Worm (Caenorhabditis elegans): ENCODE data around the gene T01G5.6.

DNA sequence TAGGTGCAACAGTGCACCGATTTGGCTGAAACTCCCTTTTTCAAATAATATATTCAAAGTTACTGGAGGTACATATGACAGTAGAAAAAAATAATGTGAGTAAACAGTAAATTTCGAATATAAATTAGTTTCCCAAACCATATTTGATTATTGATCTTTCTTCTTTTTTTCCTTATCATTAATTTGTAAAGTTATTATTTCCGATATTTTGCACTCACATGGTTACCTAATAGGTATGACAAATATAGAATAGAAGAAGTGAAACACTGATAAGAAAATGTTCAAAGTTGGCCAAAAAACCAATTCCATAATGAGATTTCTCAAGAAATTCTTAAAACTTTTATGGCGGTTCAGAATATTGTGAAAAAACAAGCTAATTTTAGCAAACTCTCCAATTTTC, 25.9 kb upstream of the T01G5.6 start:
- TF ChIP-seq aly-2 (tag; optimal IDR thresholded peaks at IDR 0.05) (no peak), nhr-12 (tag; optimal IDR thresholded peaks at IDR 0.05) (no peak), pqm-1 (tag; optimal IDR thresholded peaks at IDR 0.05) (no peak), unc-62 (GFP tag; optimal IDR thresholded peaks at IDR 0.05) (no peak), ama-1 (optimal IDR thresholded peaks at IDR 0.05) (no peak), nhr-77 (tag; optimal IDR thresholded peaks at IDR 0.05) (no peak), tbx-2 (tag; optimal IDR thresholded peaks at IDR 0.05) (no peak), sox-4 (tag; optimal IDR thresholded peaks at IDR 0.05) (no peak), alr-1 (tag; optimal IDR thresholded peaks at IDR 0.05; ENCODE audit: borderline replicate concordance) (no peak)

Measured in whole organism, L1 larva.